Worm (Caenorhabditis elegans) whole organism, L3 larva: Measurements from ENCODE around the gene lgc-26.

Experiments used
- ZK546.5 ChIP-seq: sonication (generic microtip); optimal IDR thresholded peaks from 2 replicates; lab custom pipeline; 2017; ENCODE audit warnings: missing biosample characterization, missing genetic modification characterization
- elt-2 ChIP-seq: sonication (generic microtip); optimal IDR thresholded peaks from 2 replicates; lab custom pipeline; 2016; ENCODE audit warnings: missing genetic modification reagents, mild to moderate bottlenecking, missing genetic modification characterization, missing compliant biosample characterization
- fkh-10 ChIP-seq: sonication (generic microtip); optimal IDR thresholded peaks from 2 replicates; lab custom pipeline; 2017; ENCODE audit warnings: missing biosample characterization, missing genetic modification reagents, missing genetic modification characterization
- jun-1 ChIP-seq: fragments of 150-350 bp; optimal IDR thresholded peaks from 2 replicates; lab custom pipeline; 2014; ENCODE audit warnings: missing biosample characterization, missing genetic modification reagents, missing genetic modification characterization
- lin-39 ChIP-seq: fragments of 150-350 bp; optimal IDR thresholded peaks from 2 replicates; lab custom pipeline; 2018; ENCODE audit warnings: missing biosample characterization, missing genetic modification reagents, missing genetic modification characterization
- nhr-11 ChIP-seq: fragments of 150-350 bp; optimal IDR thresholded peaks from 2 replicates; lab custom pipeline; 2014; ENCODE audit warnings: missing biosample characterization, missing genetic modification characterization
- nhr-76 ChIP-seq: fragments of 150-350 bp; sonication (generic microtip); optimal IDR thresholded peaks from 5 replicates; lab custom pipeline; 2014; ENCODE audit warnings: missing biosample characterization, missing genetic modification characterization
- snpc-4 ChIP-seq: fragments of 150-350 bp; optimal IDR thresholded peaks from 2 replicates; lab custom pipeline; 2014; ENCODE audit warnings: missing biosample characterization, missing genetic modification characterization
- zag-1 ChIP-seq: fragments of 150-350 bp; optimal IDR thresholded peaks from 2 replicates; lab custom pipeline; 2014; ENCODE audit warnings: missing biosample characterization, missing genetic modification characterization

DNA sequence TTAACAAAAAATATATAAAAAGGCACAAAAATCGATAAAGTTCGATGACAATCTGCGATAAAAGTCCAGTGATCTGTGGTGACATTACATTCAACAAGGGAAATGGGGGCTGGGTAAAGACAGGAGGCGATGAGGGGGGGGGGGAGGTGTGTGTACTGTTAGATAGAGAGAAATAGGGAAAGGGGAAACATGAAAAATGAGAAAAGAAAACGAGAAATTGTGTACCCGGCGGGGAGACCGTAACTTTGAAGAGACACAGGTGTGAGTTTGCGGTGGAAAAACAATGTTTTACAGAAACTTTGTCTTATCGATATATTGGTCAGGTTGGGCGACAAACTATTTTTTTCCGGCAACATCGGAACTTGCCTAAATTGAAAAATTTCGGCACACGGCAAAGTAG, 7.8 kb upstream of the lgc-26 start:
- TF ChIP-seq jun-1 (tag; lab: Kevin White, UChicago), result no peak
- no peak for TF ChIP-seq nhr-11 (tag; lab: Kevin White, UChicago)
- TF ChIP-seq elt-2, result no peak
- no peak for TF ChIP-seq zag-1 (tag; lab: Kevin White, UChicago)
- no peak for TF ChIP-seq fkh-10 (GFP tag; lab: Kevin White, UChicago)
- TF ChIP-seq ZK546.5 (tag; lab: Kevin White, UChicago), result no peak
- TF ChIP-seq lin-39, result no peak
- no peak for TF ChIP-seq snpc-4
- no peak for TF ChIP-seq nhr-76 (tag; lab: Kevin White, UChicago)
